Worm (Caenorhabditis elegans) whole organism, L4 larva: Measurements from ENCODE around the gene C17C3.9.

Source experiments
- F49E8.2 ChIP-seq: sonication (generic microtip); optimal IDR thresholded peaks from 2 replicates; lab custom pipeline; 2016; ENCODE audit warnings: missing compliant biosample characterization, mild to moderate bottlenecking, missing genetic modification characterization, borderline replicate concordance
- R02D3.7 ChIP-seq: fragments of 150-350 bp; sonication (generic microtip); optimal IDR thresholded peaks from 3 replicates; lab custom pipeline; 2014; ENCODE audit warnings: missing biosample characterization, missing genetic modification characterization
- T26A8.4 ChIP-seq: fragments of 200-800 bp; sonication (Bioruptor generic); IDR thresholded peaks from 2 replicates; pipeline ENCODE4 v1.3.6; 2022; ENCODE audit warnings: missing genetic modification characterization, missing compliant biosample characterization
- aly-2 ChIP-seq: sonication (generic microtip); optimal IDR thresholded peaks from 2 replicates; lab custom pipeline; 2018; ENCODE audit warnings: missing biosample characterization, missing genetic modification characterization
- ceh-62 ChIP-seq: sonication (generic microtip); optimal IDR thresholded peaks from 2 replicates; lab custom pipeline; 2017; ENCODE audit warnings: missing biosample characterization, missing genetic modification characterization
- ctbp-1 ChIP-seq: fragments of 200-800 bp; sonication (Bioruptor generic); IDR thresholded peaks from 2 replicates; pipeline ENCODE4 v1.3.6; 2022; ENCODE audit warnings: missing genetic modification reagents, missing genetic modification characterization, missing compliant biosample characterization
- dmd-9 ChIP-seq: fragments of 200-800 bp; sonication (Bioruptor generic); IDR thresholded peaks from 2 replicates; pipeline ENCODE4 v1.3.6; 2022; ENCODE audit warnings: missing genetic modification reagents, missing genetic modification characterization, missing compliant biosample characterization
- lir-3 ChIP-seq: sonication (generic microtip); optimal IDR thresholded peaks from 2 replicates; lab custom pipeline; 2016; ENCODE audit warnings: mild to moderate bottlenecking, missing genetic modification characterization, missing compliant biosample characterization
- madf-5 ChIP-seq, 2 experiments: fragments of 200-800 bp; sonication (Bioruptor generic); IDR thresholded peaks; 2 replicates each; pipeline ENCODE4 v1.3.6; 2022; ENCODE audit warnings: missing compliant biosample characterization in 2 of 2, missing genetic modification characterization in 2 of 2
- nhr-76 ChIP-seq: fragments of 150-350 bp; optimal IDR thresholded peaks from 2 replicates; lab custom pipeline; 2014; ENCODE audit warnings: missing biosample characterization, missing genetic modification characterization
- set-16 ChIP-seq: fragments of 200-800 bp; sonication (Bioruptor generic); IDR thresholded peaks from 2 replicates; pipeline ENCODE4 v1.3.6; 2022; ENCODE audit warnings: missing genetic modification reagents, missing genetic modification characterization, missing compliant biosample characterization
- unc-62 ChIP-seq, 3 experiments: fragments of 150-350 bp in 1 of 3; sonication (generic microtip); optimal IDR thresholded peaks in 2 of 3; peaks in 1 of 3; 1 replicate in 1 of 3; 2 replicates in 2 of 3; lab custom pipeline; 2014 to 2017; ENCODE audit warnings: missing biosample characterization in 3 of 3, missing genetic modification characterization in 3 of 3, missing genetic modification reagents in 3 of 3, missing genotype in 1 of 3
- zag-1 ChIP-seq: fragments of 150-350 bp; optimal IDR thresholded peaks from 2 replicates; lab custom pipeline; 2014; ENCODE audit warnings: missing biosample characterization, missing genetic modification characterization

The C17C3.9 gene

DNA sequence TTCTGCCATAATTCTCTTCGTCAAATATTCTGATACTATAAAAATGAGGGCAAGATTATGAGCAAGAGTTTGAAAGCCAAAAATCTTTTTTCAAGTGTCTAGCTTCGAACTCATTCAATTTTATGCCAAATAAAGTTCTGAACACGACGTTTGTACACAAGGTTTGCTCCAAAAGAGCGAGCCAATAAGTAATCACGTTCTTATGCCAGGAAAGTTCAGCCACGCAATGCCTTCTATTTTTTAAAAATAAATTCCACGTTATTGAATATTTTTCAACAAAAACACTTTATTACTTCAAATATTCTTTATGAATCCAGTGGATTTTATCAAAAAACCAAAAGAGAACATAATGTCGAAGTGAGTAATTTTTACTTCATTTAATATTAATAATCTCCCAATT, 44.2 kb downstream of the C17C3.9 start, which contains the start of gene nep-5:
nep-5 (plus strand) TSS at position 301 of the 400 bp plus-strand sequence.
- TF ChIP-seq lir-3 (tag; lab: Kevin White, UChicago) (no peak), F49E8.2 (tag; lab: Kevin White, UChicago) (no peak), ctbp-1 (no peak), T26A8.4 (GFP tag; lab: Robert Waterston, UW) (no peak), R02D3.7 (tag; lab: Kevin White, UChicago) (no peak), dmd-9 (no peak), zag-1 (tag; lab: Kevin White, UChicago) (no peak), set-16 (GFP tag; lab: Robert Waterston, UW) (no peak)
- TF ChIP-seq, all 104 proteins: peak for 0

DNA sequence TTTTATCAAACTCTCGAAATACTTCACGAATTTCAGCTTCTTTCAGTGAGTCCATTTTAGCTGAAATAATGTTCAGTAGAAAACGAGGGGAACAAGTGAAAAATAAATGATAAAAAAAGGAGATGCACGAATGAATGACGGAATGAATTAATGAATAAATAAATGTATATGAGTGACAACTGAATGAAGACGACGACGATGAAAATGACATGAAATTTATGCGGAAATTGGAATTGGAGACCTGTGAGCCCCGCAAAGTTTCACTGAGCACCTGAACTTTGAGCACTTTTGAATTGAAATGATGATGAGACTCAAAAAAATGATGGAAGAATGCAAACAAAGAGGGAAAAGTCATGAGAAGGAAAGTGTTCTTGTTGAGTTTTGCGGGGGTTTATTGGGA, 50.1 kb downstream of the C17C3.9 start, which contains the start of gene cal-8:
cal-8 (minus strand) TSS at position 60 of the 400 bp plus-strand sequence.
- no peak for TF ChIP-seq ceh-62 (tag; lab: Kevin White, UChicago)
- peak in 1 of 2 experiments; percentile 98 for TF ChIP-seq unc-62 (GFP tag; optimal IDR thresholded peaks at IDR 0.05 in 1 of 2; lab: Kevin White, UChicago)
- TF ChIP-seq unc-62 (tag; optimal IDR thresholded peaks at IDR 0.05; lab: Kevin White, UChicago), result no peak
- no peak for TF ChIP-seq madf-5 (GFP tag; IDR thresholded peaks at IDR 0.05; lab: Robert Waterston, UW)
- TF ChIP-seq nhr-76 (tag; lab: Kevin White, UChicago), result no peak
- TF ChIP-seq aly-2 (tag; lab: Kevin White, UChicago), result no peak
